Worm (Caenorhabditis elegans) whole organism, young adult: ENCODE data around the gene cyp-14A1.

Source experiments
- Y53F4B.3 ChIP-seq: fragments of 200-800 bp; sonication (Bioruptor generic); IDR thresholded peaks from 2 replicates; pipeline ENCODE4 v1.3.6; 2022; ENCODE audit warnings: missing genetic modification reagents, missing genetic modification characterization, missing compliant biosample characterization
- Y79H2A.3 ChIP-seq: fragments of 200-800 bp; sonication (Bioruptor generic); conservative IDR thresholded peaks from 2 replicates; pipeline ENCODE4 v1.3.6; 2022; ENCODE audit warnings: missing genetic modification reagents, missing genetic modification characterization, missing compliant biosample characterization
- ama-1 ChIP-seq, 3 experiments: fragments of 150-350 bp in 1 of 3; sonication (generic microtip) in 2 of 3; optimal IDR thresholded peaks; 2 replicates each; lab custom pipeline; 2014 to 2018; ENCODE audit warnings: missing biosample characterization in 2 of 3, missing genetic modification characterization in 2 of 3, missing genetic modification reagents in 2 of 3
- attf-6 ChIP-seq: fragments of 200-800 bp; sonication (Bioruptor generic); IDR thresholded peaks from 2 replicates; pipeline ENCODE4 v1.3.6; 2022; ENCODE audit warnings: missing genetic modification reagents, missing genetic modification characterization, missing compliant biosample characterization
- dpl-1 ChIP-seq: fragments of 150-350 bp; optimal IDR thresholded peaks from 2 replicates; lab custom pipeline; 2014; ENCODE audit warnings: missing biosample characterization, missing genetic modification reagents, missing genetic modification characterization
- ekl-4 ChIP-seq: fragments of 200-800 bp; sonication (Bioruptor generic); IDR thresholded peaks from 2 replicates; pipeline ENCODE4 v1.3.6; 2022; ENCODE audit warnings: missing genetic modification reagents, missing genetic modification characterization, missing compliant biosample characterization
- hmg-1.2 ChIP-seq: fragments of 200-800 bp; sonication (Bioruptor generic); IDR thresholded peaks from 2 replicates; pipeline ENCODE4 v1.3.6; 2022; ENCODE audit warnings: missing genetic modification reagents, missing genetic modification characterization, missing compliant biosample characterization
- nfya-1 ChIP-seq: sonication (generic microtip); optimal IDR thresholded peaks from 2 replicates; lab custom pipeline; 2017; ENCODE audit warnings: antibody characterized with exemption, missing compliant biosample characterization, missing genetic modification characterization, borderline replicate concordance; ENCODE audit not compliant: insufficient read depth
- sdz-38 ChIP-seq: sonication (generic microtip); optimal IDR thresholded peaks from 2 replicates; lab custom pipeline; 2016; ENCODE audit warnings: missing genotype, missing genetic modification characterization, missing compliant biosample characterization
- unc-62 ChIP-seq: fragments of 150-350 bp; optimal IDR thresholded peaks from 2 replicates; lab custom pipeline; 2014; ENCODE audit warnings: missing biosample characterization, missing genetic modification reagents, missing genetic modification characterization

- TF ChIP-seq Y53F4B.3 (GFP tag; lab: Robert Waterston, UW) = no peak
- no peak for TF ChIP-seq hmg-1.2 (GFP tag; lab: Robert Waterston, UW)
- TF ChIP-seq nfya-1 (tag; lab: Kevin White, UChicago) = no peak
- TF ChIP-seq dpl-1 (GFP tag; lab: Kevin White, UChicago) = no peak
- TF ChIP-seq ama-1 (optimal IDR thresholded peaks at IDR 0.05; lab: Kevin White, UChicago) = no peak
- TF ChIP-seq ama-1 (GFP tag; optimal IDR thresholded peaks at IDR 0.05; lab: Kevin White, UChicago) = no peak
- no peak for TF ChIP-seq Y79H2A.3
- TF ChIP-seq sdz-38 = no peak
- TF ChIP-seq attf-6 (GFP tag; lab: Robert Waterston, UW) = no peak
- TF ChIP-seq unc-62 (GFP tag; lab: Kevin White, UChicago) = no peak
- no peak for TF ChIP-seq ekl-4
Measured at ce11 chrX:13227778-13228177, 39.4 kb downstream of the cyp-14A1 start.
